Worm (Caenorhabditis elegans) whole organism, L1 larva: ENCODE measurements around the gene mdt-26.

Source experiments
- ces-1 ChIP-seq: fragments of 150-350 bp; optimal IDR thresholded peaks from 2 replicates; lab custom pipeline; 2014; ENCODE audit warnings: missing biosample characterization, missing genetic modification reagents, missing genetic modification characterization
- pqm-1 ChIP-seq: sonication (generic microtip); optimal IDR thresholded peaks from 3 replicates; lab custom pipeline; 2017; ENCODE audit warnings: missing biosample characterization, missing genetic modification characterization
- unc-62 ChIP-seq: fragments of 150-350 bp; optimal IDR thresholded peaks from 2 replicates; lab custom pipeline; 2014; ENCODE audit warnings: missing biosample characterization, missing genetic modification reagents, missing genetic modification characterization

- TF ChIP-seq unc-62 (no peak), ces-1 (GFP tag; lab: Kevin White, UChicago) (no peak), pqm-1 (no peak)
These were observed 40.5 kb downstream of the mdt-26 start for ce11 chrII:5701485-5701884.
